Fruit fly (Drosophila melanogaster) ovary, adult (tissue): ENCODE data around the gene TfIIS.
A peak's percentile ranks its signal among the peaks of the same experiment; 100 is the strongest.

Source experiments
- CG17801 ChIP-seq: fragments of 200-800 bp; optimal IDR thresholded peaks from 2 replicates; lab custom pipeline; 2019; ENCODE audit warnings: missing biosample characterization, mild to moderate bottlenecking, missing genetic modification characterization, moderate library complexity; ENCODE audit not compliant: partially characterized antibody

TfIIS gene

DNA sequence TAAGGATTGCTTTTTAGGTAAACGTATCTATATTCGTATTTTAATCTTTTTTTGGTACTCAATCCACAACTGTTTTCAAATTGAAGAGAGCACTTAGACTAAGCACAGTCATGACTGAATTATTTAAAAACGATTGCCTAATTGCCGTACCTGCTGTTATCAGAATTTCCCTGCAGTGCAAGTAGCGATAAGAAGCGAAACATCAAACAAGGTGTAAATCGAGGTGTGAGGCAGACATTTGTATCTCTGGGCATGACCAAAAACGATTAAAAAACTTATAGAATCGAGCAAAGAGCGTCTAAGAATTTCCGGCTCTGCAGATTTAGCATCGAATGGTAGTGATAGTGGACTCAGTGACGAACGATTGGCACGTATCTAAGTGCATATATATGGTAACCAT lies 5.5 kb downstream of the TfIIS start:
- TF ChIP-seq CG17801 (GFP tag; lab: Kevin White, UChicago) = no peak

DNA sequence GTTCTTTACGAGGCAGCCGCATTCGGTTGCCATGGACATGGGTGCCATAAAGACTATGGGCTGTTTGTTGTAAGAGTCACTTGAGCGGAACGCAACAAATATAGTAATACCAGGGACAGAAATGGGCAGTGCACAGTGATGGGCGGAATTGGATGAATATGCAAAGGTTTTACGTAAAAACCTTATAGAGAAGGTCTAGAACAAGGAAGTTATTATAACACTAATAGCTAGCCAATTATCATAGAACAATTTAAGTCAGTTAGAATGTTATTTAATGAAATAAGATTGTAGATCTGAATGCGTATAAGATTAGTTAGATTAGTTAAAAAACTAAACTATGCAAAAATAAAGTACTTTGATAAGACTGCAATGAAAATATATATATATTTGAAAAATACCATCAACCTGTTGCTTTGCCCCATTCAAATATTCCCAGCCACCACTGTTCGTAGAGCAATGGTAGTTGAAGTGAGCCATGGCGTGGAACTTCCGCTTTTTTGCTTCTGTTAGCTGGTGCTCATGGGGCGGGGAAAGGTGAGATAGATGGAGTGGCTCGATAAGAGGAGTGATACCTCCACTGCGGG lies 7.7 kb downstream of the TfIIS start:
- TF ChIP-seq CG17801 (GFP tag; lab: Kevin White, UChicago) = no peak

DNA sequence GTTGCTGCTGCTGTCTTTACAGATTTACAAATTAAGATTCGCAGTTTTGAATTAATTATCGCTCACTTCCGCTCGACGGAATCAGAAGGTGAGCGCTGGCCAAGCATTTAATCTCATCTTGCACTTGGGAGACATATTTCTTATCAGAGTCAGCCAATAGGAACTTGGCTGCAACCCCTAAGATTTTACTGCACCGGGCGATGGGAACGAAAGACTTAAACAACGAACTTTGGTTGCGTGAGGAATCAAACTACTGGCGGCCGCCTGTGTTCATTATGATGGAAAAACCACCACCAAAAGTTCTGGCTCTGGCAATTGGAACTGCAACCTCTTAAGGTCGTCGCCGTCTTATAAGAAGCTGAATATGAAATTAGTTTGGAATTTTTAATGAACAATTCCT lies 16.8 kb downstream of the TfIIS start:
- TF ChIP-seq CG17801 (GFP tag; lab: Kevin White, UChicago) = no peak

dm6 chr2L:15039309-15039772 lies 21.2 kb downstream of the TfIIS start:
- peak; percentile 16 for TF ChIP-seq CG17801 (GFP tag; lab: Kevin White, UChicago)

DNA sequence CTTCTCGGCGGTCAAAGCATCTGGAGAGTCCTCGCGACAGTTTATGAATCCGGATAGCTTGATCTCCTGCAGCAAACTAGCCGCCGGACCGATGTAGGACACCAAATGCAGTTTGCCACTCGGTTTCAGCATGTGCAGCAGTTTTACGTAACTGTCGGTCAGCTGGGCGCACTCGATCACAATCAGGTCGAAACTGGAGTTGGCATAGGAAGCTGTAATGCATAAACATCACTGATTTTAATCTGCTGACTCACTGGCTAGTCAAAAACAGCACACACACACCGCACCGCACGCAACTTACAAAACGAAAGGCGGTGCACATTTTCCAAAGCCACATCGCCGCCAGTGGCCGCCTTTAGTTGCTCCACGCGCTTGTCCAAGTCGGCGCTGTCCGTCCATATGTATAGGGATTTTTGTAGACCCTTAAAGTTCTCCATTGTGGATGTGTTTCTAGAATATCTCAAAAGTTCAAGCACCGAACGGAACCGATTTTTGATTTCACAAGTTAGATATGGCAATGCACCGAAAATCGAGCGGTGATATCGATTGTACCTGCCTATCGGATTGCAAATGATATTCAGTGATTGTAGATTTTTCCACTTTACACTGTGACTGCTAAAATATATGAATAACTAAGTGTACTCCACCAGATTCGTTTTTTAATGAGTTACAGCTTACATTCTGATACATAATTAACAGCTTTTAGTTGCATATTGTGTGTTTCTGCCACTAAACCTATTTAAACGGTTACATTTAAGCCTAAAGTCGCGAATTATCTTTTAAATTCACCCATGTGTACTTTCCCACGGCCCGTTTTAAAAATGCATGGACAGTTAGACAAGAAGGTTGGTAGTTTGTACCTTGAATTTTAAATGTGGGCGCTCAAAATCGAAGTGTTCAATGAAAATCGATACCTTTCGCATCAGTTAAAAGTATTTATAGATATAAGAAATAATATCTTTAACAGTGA lies 21.9 kb downstream of the TfIIS start, which contains the start of gene CIAPIN1:
Gene CIAPIN1 (minus strand): TSS at position 523 of the 970 bp plus-strand sequence.
- TF ChIP-seq CG17801 (GFP tag; lab: Kevin White, UChicago) = no peak

DNA sequence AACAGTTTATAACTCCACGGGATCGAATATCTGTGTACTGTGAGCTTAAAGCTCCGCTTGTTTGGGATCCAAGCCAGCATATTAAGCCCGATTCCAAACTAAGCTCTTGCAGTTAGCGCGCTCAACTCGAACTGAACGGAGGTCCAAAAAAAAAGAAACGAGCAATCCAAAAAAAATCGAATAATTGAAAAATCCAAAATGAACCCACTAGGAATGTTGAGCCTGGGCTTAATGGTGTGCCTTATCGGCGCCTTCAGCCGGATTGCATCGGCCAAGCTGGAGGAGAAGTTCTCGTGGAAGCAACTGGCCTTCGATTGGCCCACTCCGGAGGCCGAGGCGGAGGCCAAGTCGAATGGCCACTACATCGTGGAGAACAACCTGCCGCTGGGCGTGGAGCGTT lies 25.2 kb downstream of the TfIIS start, which contains the start of gene yellow-c:
Gene yellow-c (plus strand): TSS at position 29 of the 400 bp plus-strand sequence.
- no peak for TF ChIP-seq CG17801 (GFP tag; lab: Kevin White, UChicago)

- no peak for TF ChIP-seq CG17801 (GFP tag; lab: Kevin White, UChicago)
These were observed 28.9 kb downstream of the TfIIS start, which contains the start of gene CG31832 for dm6 chr2L:15031650-15032049. Gene CG31832, minus strand, starts transcription at chr2L:15031750.

DNA sequence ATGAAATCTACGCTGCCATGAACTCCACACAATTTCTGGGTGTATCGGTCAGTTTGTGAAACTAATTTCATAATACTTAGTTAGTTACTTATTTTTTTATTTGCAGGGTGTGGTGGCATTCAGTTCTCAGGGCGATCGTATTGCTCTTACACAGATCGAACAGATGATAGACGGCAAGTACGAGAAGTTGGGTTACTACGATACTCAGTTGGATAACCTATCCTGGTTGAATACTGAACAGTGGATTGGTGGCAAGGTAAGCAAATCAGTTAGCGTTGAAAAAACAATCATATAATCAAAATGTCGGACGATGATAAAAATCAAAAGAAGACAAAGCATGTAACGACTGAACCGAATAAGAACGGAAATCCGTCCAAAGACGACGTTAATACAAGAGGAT lies 34.0 kb downstream of the TfIIS start, which contains the start of gene CG33310:
Gene CG33310 (plus strand): TSS at position 301 of the 400 bp plus-strand sequence.
- no peak for TF ChIP-seq CG17801 (GFP tag; lab: Kevin White, UChicago)

DNA sequence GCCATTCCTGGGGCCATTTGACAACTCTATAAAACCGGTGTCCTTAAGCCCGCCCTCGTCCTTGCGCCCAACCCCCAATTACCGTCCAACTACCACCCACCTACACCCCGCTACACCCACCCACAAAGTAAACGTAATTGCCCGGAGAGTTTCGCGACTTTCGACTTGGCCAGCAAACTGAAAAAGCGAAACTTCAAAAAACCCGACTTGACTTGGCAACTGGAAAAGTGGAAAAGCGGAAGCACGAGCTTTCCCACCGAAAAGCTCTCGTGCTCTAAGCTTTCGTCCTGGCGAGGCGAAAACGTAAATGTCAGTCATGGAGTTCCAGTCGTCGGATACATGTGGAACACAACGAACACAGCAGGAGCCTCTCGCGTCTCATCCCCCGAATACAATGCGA lies 44.5 kb downstream of the TfIIS start, which contains the start of gene GABA-B-R1:
Gene GABA-B-R1 (plus strand): TSS at position 301 of the 400 bp plus-strand sequence.
- TF ChIP-seq CG17801 (GFP tag; lab: Kevin White, UChicago) = no peak

DNA sequence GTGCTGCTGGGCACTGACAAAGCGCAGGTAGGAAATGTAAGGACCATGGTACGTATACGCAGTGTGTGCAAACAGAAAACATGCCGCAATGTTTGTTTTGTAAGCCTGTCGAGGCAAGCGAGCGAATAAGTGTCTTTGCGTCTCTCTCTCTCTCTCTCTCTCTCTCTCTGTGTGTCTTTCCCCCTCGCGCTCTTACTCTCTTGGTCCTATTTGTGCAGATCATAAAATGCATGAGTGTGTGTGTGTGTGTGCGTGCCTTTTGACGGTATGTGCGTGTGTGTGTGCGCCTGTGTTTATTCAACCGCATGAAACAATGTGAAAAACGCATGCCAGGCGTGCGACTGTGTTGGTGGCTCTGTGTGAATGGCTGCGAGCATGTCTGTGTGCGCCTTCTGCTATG lies 47.0 kb downstream of the TfIIS start:
- no peak for TF ChIP-seq CG17801 (GFP tag; lab: Kevin White, UChicago)

- no peak for TF ChIP-seq CG17801 (GFP tag; lab: Kevin White, UChicago)
These were observed 48.8 kb downstream of the TfIIS start for dm6 chr2L:15011779-15012178.

- TF ChIP-seq CG17801 (GFP tag; lab: Kevin White, UChicago) = peak; percentile 86
These were observed 50.9 kb downstream of the TfIIS start, which contains the start of the genes THG and Rnmt for dm6 chr2L:15009703-15010102. Gene THG, minus strand, starts transcription at chr2L:15009724. Gene Rnmt, plus strand, starts transcription at chr2L:15009939.
